Fruit fly (Drosophila melanogaster) Kc167 (cell line): ENCODE results near the gene CG5096.

ENCODE experiments used
- Myc ChIP-seq: fragments of >200 bp; optimal IDR thresholded peaks from 2 replicates; lab custom pipeline; 2017; ENCODE audit warnings: missing external identifiers
- Sin3A ChIP-seq: fragments of >200 bp; optimal IDR thresholded peaks from 2 replicates; lab custom pipeline; 2018; ENCODE audit warnings: missing external identifiers
- h ChIP-seq: fragments of >200 bp; optimal IDR thresholded peaks from 3 replicates; lab custom pipeline; 2018; ENCODE audit warnings: missing external identifiers
- insv ChIP-seq: fragments of >200 bp; optimal IDR thresholded peaks from 3 replicates; lab custom pipeline; 2018; ENCODE audit warnings: missing external identifiers
- psq ChIP-seq: fragments of >200 bp; optimal IDR thresholded peaks from 2 replicates; lab custom pipeline; 2017; ENCODE audit warnings: missing external identifiers
- ttk ChIP-seq: sonication (Bioruptor generic); optimal IDR thresholded peaks from 2 replicates; lab custom pipeline; 2017; ENCODE audit warnings: missing external identifiers

DNA sequence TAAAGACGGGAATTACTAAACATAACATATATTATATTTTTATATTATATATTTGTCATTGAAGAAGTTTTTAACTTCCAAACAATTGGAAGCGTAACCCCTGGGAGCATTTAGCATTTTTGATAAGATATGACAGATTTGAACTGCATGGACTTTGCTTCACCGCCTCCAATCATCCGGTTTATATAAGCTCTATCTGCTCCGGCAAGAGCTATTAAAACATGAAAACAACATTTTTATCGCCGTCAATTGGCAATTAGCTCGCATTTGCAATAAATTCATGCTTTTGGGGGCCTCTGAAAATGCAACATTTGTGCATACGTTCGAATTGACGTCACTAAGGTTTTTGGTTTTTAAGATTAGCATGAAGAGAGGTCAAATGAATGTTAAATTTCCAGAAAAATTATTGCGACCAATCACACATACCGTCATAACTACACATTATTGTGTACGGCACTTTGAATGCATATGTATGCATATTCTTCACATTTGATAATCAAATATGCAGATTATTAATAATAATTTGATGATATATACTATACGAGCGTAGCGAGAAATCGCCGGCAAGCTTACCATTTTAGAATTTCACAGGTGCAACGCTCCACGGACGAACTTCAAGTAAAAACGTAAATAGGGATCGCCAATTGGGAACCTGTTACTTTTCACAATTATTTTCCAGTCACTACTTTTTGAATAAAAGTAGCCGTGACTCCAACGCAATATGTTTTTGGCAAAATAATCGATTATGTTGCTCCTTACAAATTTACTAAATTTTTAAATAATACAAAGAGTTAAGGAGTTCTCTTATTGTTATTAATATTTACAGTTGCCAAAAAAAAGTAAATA is 13.8 kb downstream of the CG5096 start, which contains the start of gene Mdh1:
- TF ChIP-seq insv (no peak), Sin3A (lab: Kevin White, UChicago) (no peak), Myc (lab: Kevin White, UChicago) (no peak), psq (lab: Kevin White, UChicago) (peak; percentile 52), h (lab: Kevin White, UChicago) (no peak), ttk (no peak)
